Worm (Caenorhabditis elegans) whole organism, L4 larva: Measurements from ENCODE around the gene sms-3.

ENCODE experiments used
- F10B5.3 ChIP-seq: sonication (generic microtip); optimal IDR thresholded peaks from 2 replicates; lab custom pipeline; 2016; ENCODE audit warnings: mild to moderate bottlenecking, missing genetic modification characterization, missing compliant biosample characterization
- F44E2.7 ChIP-seq: fragments of 200-800 bp; sonication (Bioruptor generic); IDR thresholded peaks from 2 replicates; pipeline ENCODE4 v2.1.2; 2022; ENCODE audit warnings: missing genetic modification characterization, missing compliant biosample characterization
- F49E8.2 ChIP-seq: sonication (generic microtip); optimal IDR thresholded peaks from 2 replicates; lab custom pipeline; 2016; ENCODE audit warnings: missing compliant biosample characterization, mild to moderate bottlenecking, missing genetic modification characterization, borderline replicate concordance
- R02D3.7 ChIP-seq: fragments of 150-350 bp; sonication (generic microtip); optimal IDR thresholded peaks from 3 replicates; lab custom pipeline; 2014; ENCODE audit warnings: missing biosample characterization, missing genetic modification characterization
- T20F7.1 ChIP-seq: fragments of 200-800 bp; sonication (Bioruptor generic); optimal IDR thresholded peaks from 2 replicates; lab custom pipeline; 2018; ENCODE audit warnings: mild to moderate bottlenecking, missing genetic modification characterization, missing compliant biosample characterization
- Y105C5A.15 ChIP-seq: fragments of 200-800 bp; sonication (Bioruptor generic); IDR thresholded peaks from 2 replicates; pipeline ENCODE4 v1.3.6; 2022; ENCODE audit warnings: missing genetic modification characterization, missing compliant biosample characterization
- Y48G9A.11 ChIP-seq: fragments of 200-800 bp; sonication (Bioruptor generic); IDR thresholded peaks from 2 replicates; pipeline ENCODE4 v1.3.6; 2022; ENCODE audit warnings: missing genetic modification reagents, missing genetic modification characterization, missing compliant biosample characterization
- ZK546.5 ChIP-seq, 2 experiments: sonication (generic microtip); optimal IDR thresholded peaks; 2 replicates each; lab custom pipeline; 2017; ENCODE audit warnings: missing biosample characterization in 2 of 2, missing genetic modification characterization in 2 of 2
- aha-1 ChIP-seq: fragments of 150-350 bp; peaks from one replicate; lab custom pipeline; 2014; ENCODE audit warnings: missing biosample characterization, missing genetic modification characterization
- ctbp-1 ChIP-seq: fragments of 200-800 bp; sonication (Bioruptor generic); IDR thresholded peaks from 2 replicates; pipeline ENCODE4 v1.3.6; 2022; ENCODE audit warnings: missing genetic modification reagents, missing genetic modification characterization, missing compliant biosample characterization
- daf-12 ChIP-seq: fragments of 150-350 bp; optimal IDR thresholded peaks from 2 replicates; lab custom pipeline; 2014; ENCODE audit warnings: missing biosample characterization, missing genetic modification reagents, missing genetic modification characterization
- daf-16 ChIP-seq, 3 experiments: sonication (generic microtip); optimal IDR thresholded peaks; 2 replicates each; lab custom pipeline; 2016 to 2017; ENCODE audit warnings: missing genetic modification characterization in 3 of 3, missing genetic modification reagents in 3 of 3, mild to moderate bottlenecking in 2 of 3, missing compliant biosample characterization in 2 of 3, missing biosample characterization in 1 of 3, moderate library complexity in 1 of 3
- daf-19 ChIP-seq: fragments of 200-800 bp; sonication (Bioruptor generic); conservative IDR thresholded peaks from 2 replicates; pipeline ENCODE4 v1.3.6; 2022; ENCODE audit warnings: missing genetic modification characterization, missing compliant biosample characterization
- dmd-6 ChIP-seq: fragments of 200-800 bp; sonication (Bioruptor generic); IDR thresholded peaks from 2 replicates; pipeline ENCODE4 v1.3.6; 2022; ENCODE audit warnings: missing genetic modification reagents, missing genetic modification characterization, missing compliant biosample characterization
- dmd-9 ChIP-seq: fragments of 200-800 bp; sonication (Bioruptor generic); IDR thresholded peaks from 2 replicates; pipeline ENCODE4 v1.3.6; 2022; ENCODE audit warnings: missing genetic modification reagents, missing genetic modification characterization, missing compliant biosample characterization
- dpl-1 ChIP-seq: fragments of 150-350 bp; optimal IDR thresholded peaks from 2 replicates; lab custom pipeline; 2014; ENCODE audit warnings: missing biosample characterization, missing genetic modification reagents, missing genetic modification characterization
- dve-1 ChIP-seq: sonication (generic microtip); optimal IDR thresholded peaks from 2 replicates; lab custom pipeline; 2017; ENCODE audit warnings: antibody characterized with exemption, mild to moderate bottlenecking, missing genetic modification characterization, missing compliant biosample characterization; ENCODE audit not compliant: insufficient read depth
- egl-43 ChIP-seq: fragments of 200-800 bp; sonication (Bioruptor generic); IDR thresholded peaks from 2 replicates; pipeline ENCODE4 v1.3.6; 2022; ENCODE audit warnings: missing genetic modification reagents, missing genetic modification characterization, missing compliant biosample characterization
- hif-1 ChIP-seq, 2 experiments: sonication (generic microtip); optimal IDR thresholded peaks; 2 replicates each; lab custom pipeline; 2016 to 2017; ENCODE audit warnings: missing compliant biosample characterization in 2 of 2, missing genetic modification characterization in 2 of 2, missing genetic modification reagents in 2 of 2, missing genotype in 2 of 2, mild to moderate bottlenecking in 1 of 2
- hlh-11 ChIP-seq: fragments of 200-800 bp; sonication (Bioruptor generic); optimal IDR thresholded peaks from 2 replicates; lab custom pipeline; 2018; ENCODE audit warnings: mild to moderate bottlenecking, missing genetic modification characterization, missing compliant biosample characterization
- hlh-30 ChIP-seq: sonication (generic microtip); optimal IDR thresholded peaks from 2 replicates; lab custom pipeline; 2017; ENCODE audit warnings: antibody characterized with exemption, mild to moderate bottlenecking, missing genetic modification characterization, missing compliant biosample characterization; ENCODE audit not compliant: insufficient read depth
- hmg-1.1 ChIP-seq: fragments of 200-800 bp; sonication (Bioruptor generic); IDR thresholded peaks from 2 replicates; pipeline ENCODE4 v1.3.6; 2022; ENCODE audit warnings: missing genetic modification reagents, missing genetic modification characterization, missing compliant biosample characterization
- lin-13 ChIP-seq: fragments of 150-350 bp; optimal IDR thresholded peaks from 2 replicates; lab custom pipeline; 2014; ENCODE audit warnings: missing biosample characterization, missing genetic modification reagents, missing genetic modification characterization
- lin-15B ChIP-seq: fragments of 150-350 bp; sonication (generic microtip); optimal IDR thresholded peaks from 3 replicates; lab custom pipeline; 2014; ENCODE audit warnings: missing biosample characterization, missing genetic modification characterization
- lin-29 ChIP-seq: fragments of 200-800 bp; sonication (Bioruptor generic); IDR thresholded peaks from 2 replicates; pipeline ENCODE4 v1.3.6; 2022; ENCODE audit warnings: missing genetic modification reagents, missing genetic modification characterization, missing compliant biosample characterization
- lin-38 ChIP-seq: fragments of 200-800 bp; sonication (Bioruptor generic); IDR thresholded peaks from 2 replicates; pipeline ENCODE4 v1.3.6; 2022; ENCODE audit warnings: missing genetic modification reagents, missing genetic modification characterization, missing compliant biosample characterization
- lsy-2 ChIP-seq, 2 experiments: fragments of 150-350 bp in 1 of 2; sonication (generic microtip) in 1 of 2; optimal IDR thresholded peaks; 2 replicates each; lab custom pipeline; 2014 to 2017; ENCODE audit warnings: missing biosample characterization in 2 of 2, missing genetic modification characterization in 2 of 2
- mdt-29 ChIP-seq: fragments of 200-800 bp; sonication (Bioruptor generic); IDR thresholded peaks from 2 replicates; pipeline ENCODE4 v1.3.6; 2022; ENCODE audit warnings: missing genetic modification reagents, missing genetic modification characterization, missing compliant biosample characterization
- mep-1 ChIP-seq: fragments of 150-350 bp; sonication (generic microtip); optimal IDR thresholded peaks from 3 replicates; lab custom pipeline; 2014; ENCODE audit warnings: missing biosample characterization, missing genetic modification characterization
- mes-2 ChIP-seq: sonication (generic microtip); optimal IDR thresholded peaks from 2 replicates; lab custom pipeline; 2016; ENCODE audit warnings: missing genotype, mild to moderate bottlenecking, missing genetic modification characterization, missing compliant biosample characterization; ENCODE audit not compliant: poor library complexity, severe bottlenecking
- mxl-3 ChIP-seq: fragments of 200-800 bp; sonication (Bioruptor generic); optimal IDR thresholded peaks from 2 replicates; lab custom pipeline; 2018; ENCODE audit warnings: mild to moderate bottlenecking, missing genetic modification characterization, missing compliant biosample characterization
- nhr-102 ChIP-seq: sonication (generic microtip); optimal IDR thresholded peaks from 2 replicates; lab custom pipeline; 2016; ENCODE audit warnings: mild to moderate bottlenecking, missing genetic modification characterization, moderate library complexity, missing compliant biosample characterization
- nhr-111 ChIP-seq: fragments of 200-800 bp; sonication (Bioruptor generic); optimal IDR thresholded peaks from 2 replicates; lab custom pipeline; 2018; ENCODE audit warnings: mild to moderate bottlenecking, missing genetic modification characterization, missing compliant biosample characterization
- nhr-48 ChIP-seq: sonication (generic microtip); optimal IDR thresholded peaks from 2 replicates; lab custom pipeline; 2016; ENCODE audit warnings: mild to moderate bottlenecking, missing genetic modification characterization, missing compliant biosample characterization
- pha-4 ChIP-seq, 2 experiments: fragments of 150-350 bp in 1 of 2; fragments of 200-800 bp in 1 of 2; sonication (Bioruptor generic) in 1 of 2; IDR thresholded peaks in 1 of 2; optimal IDR thresholded peaks in 1 of 2; 2 replicates each; pipeline versions ENCODE4 v1.3.6 to Lab custom; 2014 to 2022; ENCODE audit warnings: missing genetic modification characterization in 2 of 2, missing genetic modification reagents in 2 of 2, missing biosample characterization in 1 of 2, missing compliant biosample characterization in 1 of 2
- rbr-2 ChIP-seq: sonication (generic microtip); optimal IDR thresholded peaks from 2 replicates; lab custom pipeline; 2016; ENCODE audit warnings: missing genotype, missing genetic modification characterization, missing compliant biosample characterization
- set-16 ChIP-seq: fragments of 200-800 bp; sonication (Bioruptor generic); IDR thresholded peaks from 2 replicates; pipeline ENCODE4 v1.3.6; 2022; ENCODE audit warnings: missing genetic modification reagents, missing genetic modification characterization, missing compliant biosample characterization
- skn-1 ChIP-seq: fragments of 150-350 bp; optimal IDR thresholded peaks from 2 replicates; lab custom pipeline; 2014; ENCODE audit warnings: missing biosample characterization, missing genetic modification characterization
- spr-1 ChIP-seq: sonication (generic microtip); optimal IDR thresholded peaks from 2 replicates; lab custom pipeline; 2016; ENCODE audit warnings: mild to moderate bottlenecking, missing genetic modification characterization, missing compliant biosample characterization
- unc-62 ChIP-seq, 3 experiments: fragments of 150-350 bp in 1 of 3; sonication (generic microtip); optimal IDR thresholded peaks in 2 of 3; peaks in 1 of 3; 1 replicate in 1 of 3; 2 replicates in 2 of 3; lab custom pipeline; 2014 to 2017; ENCODE audit warnings: missing biosample characterization in 3 of 3, missing genetic modification characterization in 3 of 3, missing genetic modification reagents in 3 of 3, missing genotype in 1 of 3
- zag-1 ChIP-seq: fragments of 150-350 bp; optimal IDR thresholded peaks from 2 replicates; lab custom pipeline; 2014; ENCODE audit warnings: missing biosample characterization, missing genetic modification characterization
- zip-2 ChIP-seq: fragments of 150-350 bp; optimal IDR thresholded peaks from 2 replicates; lab custom pipeline; 2014; ENCODE audit warnings: missing biosample characterization, missing genetic modification characterization
- ztf-7 ChIP-seq: fragments of 150-350 bp; optimal IDR thresholded peaks from 2 replicates; lab custom pipeline; 2014; ENCODE audit warnings: missing biosample characterization, missing genetic modification characterization

The sms-3 gene

ce11 chrIII:1575651-1576050 is 25.3 kb downstream of the sms-3 start:
- TF ChIP-seq daf-19 (GFP tag; lab: Robert Waterston, UW) (no peak), egl-43 (GFP tag; lab: Robert Waterston, UW) (no peak), mdt-29 (GFP tag; lab: Robert Waterston, UW) (no peak), Y48G9A.11 (no peak), lin-38 (GFP tag; lab: Robert Waterston, UW) (0 out of 2 replicates have a peak, but pooled peaks have one; percentile 14), zag-1 (tag; lab: Kevin White, UChicago) (no peak), set-16 (GFP tag; lab: Robert Waterston, UW) (peak; percentile 77), lsy-2 (tag; optimal IDR thresholded peaks at IDR 0.05; lab: Kevin White, UChicago) (no peak), Y105C5A.15 (GFP tag; lab: Robert Waterston, UW) (0 out of 2 replicates have a peak, but pooled peaks have one; percentile 11), pha-4 (GFP tag; IDR thresholded peaks at IDR 0.05; lab: Robert Waterston, UW) (no peak), pha-4 (tag; optimal IDR thresholded peaks at IDR 0.05; lab: Kevin White, UChicago) (no peak)
- TF ChIP-seq, all 104 proteins: peak for 3

ce11 chrIII:1570006-1570405 is 30.9 kb downstream of the sms-3 start, which contains the start of gene rep-1:
Gene rep-1 (plus strand): TSS chrIII:1570306.
- TF ChIP-seq lin-29 (no peak), F49E8.2 (no peak), mxl-3 (GFP tag; lab: Kevin White, UChicago) (no peak), nhr-48 (tag; lab: Kevin White, UChicago) (no peak), F44E2.7 (GFP tag; lab: Robert Waterston, UW) (no peak), nhr-111 (GFP tag; lab: Kevin White, UChicago) (no peak), daf-12 (no peak), dmd-6 (GFP tag; lab: Robert Waterston, UW) (no peak), R02D3.7 (tag; lab: Kevin White, UChicago) (no peak), ZK546.5 (tag; optimal IDR thresholded peaks at IDR 0.05; lab: Kevin White, UChicago) (no peak), spr-1 (tag; lab: Kevin White, UChicago) (no peak), T20F7.1 (no peak), lin-15B (tag; lab: Kevin White, UChicago) (no peak), daf-16 (GFP tag; optimal IDR thresholded peaks at IDR 0.05; lab: Kevin White, UChicago) (no peak), daf-16 (tag; optimal IDR thresholded peaks at IDR 0.05; lab: Kevin White, UChicago) (no peak), hlh-30 (no peak), hif-1 (tag; optimal IDR thresholded peaks at IDR 0.05; lab: Kevin White, UChicago) (no peak), F10B5.3 (tag; lab: Kevin White, UChicago) (no peak), dmd-9 (GFP tag; lab: Robert Waterston, UW) (no peak), dve-1 (tag; lab: Kevin White, UChicago) (no peak)

- TF ChIP-seq hlh-30 (peak; percentile 23), unc-62 (GFP tag; optimal IDR thresholded peaks at IDR 0.05 in 1 of 2; lab: Kevin White, UChicago) (peak in 1 of 2 experiments; percentile 93), unc-62 (tag; optimal IDR thresholded peaks at IDR 0.05; lab: Kevin White, UChicago) (no peak), mes-2 (peak; percentile 83), rbr-2 (tag; lab: Kevin White, UChicago) (no peak), hlh-11 (no peak), mep-1 (peak; percentile 53), ctbp-1 (GFP tag; lab: Robert Waterston, UW) (no peak), zip-2 (tag; lab: Kevin White, UChicago) (no peak), T20F7.1 (no peak), lin-38 (GFP tag; lab: Robert Waterston, UW) (peak; percentile 79), hif-1 (tag; optimal IDR thresholded peaks at IDR 0.05; lab: Kevin White, UChicago) (no peak), daf-16 (GFP tag; optimal IDR thresholded peaks at IDR 0.05; lab: Kevin White, UChicago) (no peak), daf-16 (tag; optimal IDR thresholded peaks at IDR 0.05; lab: Kevin White, UChicago) (peak; percentile 18), hmg-1.1 (GFP tag; lab: Robert Waterston, UW) (0 out of 2 replicates have a peak, but pooled peaks have one; percentile 18), nhr-102 (peak; percentile 7), nhr-111 (GFP tag; lab: Kevin White, UChicago) (no peak), skn-1 (tag; lab: Kevin White, UChicago) (no peak), aha-1 (tag; lab: Kevin White, UChicago) (peak; percentile 1), ztf-7 (peak; percentile 36), lin-13 (GFP tag; lab: Kevin White, UChicago) (peak; percentile 13), lsy-2 (tag; optimal IDR thresholded peaks at IDR 0.05; lab: Kevin White, UChicago) (peak in 1 of 2 experiments; percentile 85), dpl-1 (peak; percentile 77), daf-12 (no peak)
These were observed 42.3 kb downstream of the sms-3 start, which contains the start of the genes eelo-1 and Y67D2.2 for ce11 chrIII:1558441-1559159. Gene eelo-1 (minus strand): TSS chrIII:1558529. Gene Y67D2.2 (plus strand): TSS chrIII:1558800.
